Worm (Caenorhabditis elegans): ENCODE data around the gene prdx-2.

DNA sequence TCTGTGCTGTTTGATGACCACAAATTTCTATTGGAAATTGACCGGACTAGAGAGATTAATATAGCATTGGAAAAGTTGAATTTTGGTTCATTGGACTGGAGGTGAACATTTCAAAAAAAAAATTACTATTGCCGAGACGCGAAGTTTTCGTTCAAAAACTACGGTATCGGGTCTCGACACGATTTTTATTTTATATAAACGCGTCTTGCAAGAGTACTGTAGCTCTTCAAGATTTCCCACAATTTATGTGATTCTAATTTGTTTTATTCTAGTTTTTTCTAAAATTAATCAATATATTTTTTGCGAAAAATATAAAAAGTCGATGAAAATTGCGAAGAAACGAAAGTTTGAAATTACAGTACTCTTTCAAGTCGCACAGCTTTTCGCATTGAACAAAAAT, 7.4 kb upstream of the prdx-2 start, which contains the start of gene F09E5.12:
- TF ChIP-seq pha-4 (tag; optimal IDR thresholded peaks at IDR 0.05) (no peak), unc-62 (GFP tag; optimal IDR thresholded peaks at IDR 0.05) (no peak), lsy-2 (tag; optimal IDR thresholded peaks at IDR 0.05) (no peak), blmp-1 (tag; optimal IDR thresholded peaks at IDR 0.05) (no peak), sptf-1 (tag; optimal IDR thresholded peaks at IDR 0.05) (no peak), mep-1 (tag; optimal IDR thresholded peaks at IDR 0.05) (no peak), unc-39 (tag; optimal IDR thresholded peaks at IDR 0.05) (no peak), ztf-11 (tag; optimal IDR thresholded peaks at IDR 0.05) (no peak), snpc-4 (tag; optimal IDR thresholded peaks at IDR 0.05) (no peak), ceh-83 (GFP tag; optimal IDR thresholded peaks at IDR 0.05) (no peak)
